Fruit fly (Drosophila melanogaster) whole organism, embryonic: ENCODE results near the gene CG12723.

Source experiments
- CG10209 ChIP-seq: fragments of 200-800 bp; sonication (Bioruptor generic); optimal IDR thresholded peaks from 3 replicates; lab custom pipeline; 2017; ENCODE audit warnings: missing biosample characterization, mild to moderate bottlenecking, missing genetic modification characterization, missing genetic modification reagents
- CG11456 ChIP-seq: fragments of 200-800 bp; sonication (Bioruptor generic); IDR thresholded peaks from 3 replicates; pipeline ENCODE4 v1.3.6; 2022; ENCODE audit warnings: missing biosample characterization, missing genetic modification characterization
- CG11696 ChIP-seq: fragments of 200-800 bp; sonication (Bioruptor generic); IDR thresholded peaks from 2 replicates; pipeline ENCODE4 v1.3.6; 2022; ENCODE audit warnings: missing biosample characterization, missing genetic modification characterization
- CG12942 ChIP-seq: fragments of 200-800 bp; sonication (Bioruptor generic); optimal IDR thresholded peaks from 3 replicates; lab custom pipeline; 2016; ENCODE audit warnings: missing biosample characterization, missing genetic modification characterization
- CG13296 ChIP-seq: fragments of 200-800 bp; sonication (Bioruptor generic); optimal IDR thresholded peaks from 3 replicates; lab custom pipeline; 2018; ENCODE audit warnings: missing biosample characterization, mild to moderate bottlenecking, missing genetic modification characterization
- CG13424 ChIP-seq: fragments of 200-800 bp; sonication (Bioruptor generic); optimal IDR thresholded peaks from 2 replicates; lab custom pipeline; 2019; ENCODE audit warnings: missing biosample characterization, mild to moderate bottlenecking, missing genetic modification characterization, moderate library complexity
- CG13775 ChIP-seq: fragments of 200-800 bp; sonication (Bioruptor generic); optimal IDR thresholded peaks from 3 replicates; lab custom pipeline; 2017; ENCODE audit warnings: missing biosample characterization, mild to moderate bottlenecking, missing genetic modification characterization
- CG14441 ChIP-seq: fragments of 200-800 bp; sonication (Bioruptor generic); IDR thresholded peaks from 2 replicates; pipeline ENCODE4 v1.3.6; 2022; ENCODE audit warnings: missing biosample characterization, missing genetic modification characterization
- CG16815 ChIP-seq: fragments of 200-800 bp; sonication (Bioruptor generic); optimal IDR thresholded peaks from 3 replicates; lab custom pipeline; 2017; ENCODE audit warnings: missing biosample characterization, mild to moderate bottlenecking, missing genetic modification characterization
- CG17802 ChIP-seq: fragments of 200-800 bp; sonication (Bioruptor generic); optimal IDR thresholded peaks from 2 replicates; lab custom pipeline; 2018; ENCODE audit warnings: missing biosample characterization, mild to moderate bottlenecking, missing genetic modification characterization, moderate library complexity
- CG2116 ChIP-seq: fragments of 200-800 bp; sonication (Bioruptor generic); optimal IDR thresholded peaks from 3 replicates; lab custom pipeline; 2018; ENCODE audit warnings: missing biosample characterization, mild to moderate bottlenecking, missing genetic modification characterization
- CG2129 ChIP-seq: fragments of 200-800 bp; sonication (Bioruptor generic); IDR thresholded peaks from 2 replicates; pipeline ENCODE4 v1.3.6; 2022; ENCODE audit warnings: missing biosample characterization, missing genetic modification characterization; ENCODE audit not compliant: partially characterized antibody
- CG31388 ChIP-seq: fragments of 200-800 bp; sonication (Bioruptor generic); optimal IDR thresholded peaks from 2 replicates; lab custom pipeline; 2016; ENCODE audit warnings: missing biosample characterization, missing genetic modification characterization
- CG33213 ChIP-seq: fragments of 200-800 bp; sonication (Bioruptor generic); optimal IDR thresholded peaks from 3 replicates; lab custom pipeline; 2016; ENCODE audit warnings: missing biosample characterization, missing genetic modification characterization
- CG3995 ChIP-seq: fragments of 200-800 bp; sonication (Bioruptor generic); optimal IDR thresholded peaks from 3 replicates; lab custom pipeline; 2016; ENCODE audit warnings: missing biosample characterization, missing genetic modification characterization
- CG4282 ChIP-seq: fragments of 200-800 bp; sonication (Bioruptor generic); optimal IDR thresholded peaks from 2 replicates; lab custom pipeline; 2016; ENCODE audit warnings: missing biosample characterization, missing genetic modification characterization
- CG4328 ChIP-seq: fragments of 200-800 bp; sonication (Bioruptor generic); optimal IDR thresholded peaks from 3 replicates; lab custom pipeline; 2017; ENCODE audit warnings: missing biosample characterization, missing genetic modification reagents, missing genetic modification characterization
- CG4360 ChIP-seq: fragments of 200-800 bp; sonication (Bioruptor generic); IDR thresholded peaks from 2 replicates; pipeline ENCODE4 v1.3.6; 2022; ENCODE audit warnings: missing biosample characterization, missing genetic modification characterization
- CG5953 ChIP-seq: fragments of 200-800 bp; sonication (Bioruptor generic); IDR thresholded peaks from 2 replicates; pipeline ENCODE4 v1.3.6; 2022; ENCODE audit warnings: missing biosample characterization, missing genetic modification characterization
- CG7839 ChIP-seq: fragments of 200-800 bp; sonication (Bioruptor generic); optimal IDR thresholded peaks from 3 replicates; lab custom pipeline; 2018; ENCODE audit warnings: missing biosample characterization, mild to moderate bottlenecking, missing genetic modification characterization, moderate library complexity
- CG7963 ChIP-seq: fragments of 200-800 bp; sonication (Bioruptor generic); IDR thresholded peaks from 3 replicates; pipeline ENCODE4 v1.3.6; 2022; ENCODE audit warnings: missing biosample characterization, missing genetic modification characterization; ENCODE audit not compliant: partially characterized antibody
- CG8281 ChIP-seq: fragments of 200-800 bp; sonication (Bioruptor generic); optimal IDR thresholded peaks from 2 replicates; lab custom pipeline; 2018; ENCODE audit warnings: missing biosample characterization, mild to moderate bottlenecking, missing genetic modification characterization, moderate library complexity
- CG9797 ChIP-seq: fragments of 200-800 bp; sonication (Bioruptor generic); optimal IDR thresholded peaks from 3 replicates; lab custom pipeline; 2018; ENCODE audit warnings: missing biosample characterization, mild to moderate bottlenecking, missing genetic modification characterization
- Chrac-16 ChIP-seq: fragments of 200-800 bp; sonication (Bioruptor generic); optimal IDR thresholded peaks from 3 replicates; lab custom pipeline; 2016; ENCODE audit warnings: missing biosample characterization, missing genetic modification characterization
- Doc3 ChIP-seq: fragments of 200-800 bp; sonication (Bioruptor generic); IDR thresholded peaks from 3 replicates; pipeline ENCODE4 v1.3.6; 2022; ENCODE audit warnings: missing biosample characterization, missing genetic modification characterization; ENCODE audit not compliant: partially characterized antibody
- Dref ChIP-seq: fragments of 200-800 bp; sonication (Bioruptor generic); IDR thresholded peaks from 2 replicates; pipeline ENCODE4 v1.3.6; 2022; ENCODE audit warnings: missing biosample characterization, missing genetic modification characterization
- Drgx ChIP-seq: fragments of 200-800 bp; sonication (Bioruptor generic); IDR thresholded peaks from 2 replicates; pipeline ENCODE4 v1.3.6; 2022; ENCODE audit warnings: missing biosample characterization, missing genetic modification characterization
- Oaz ChIP-seq: fragments of 200-800 bp; sonication (Bioruptor generic); IDR thresholded peaks from 2 replicates; pipeline ENCODE4 v1.3.6; 2022; ENCODE audit warnings: missing biosample characterization, missing genetic modification characterization
- Ravus ChIP-seq: fragments of 200-800 bp; sonication (Bioruptor generic); IDR thresholded peaks from 2 replicates; pipeline ENCODE4 v1.3.6; 2022; ENCODE audit warnings: missing biosample characterization, missing genetic modification characterization
- ab ChIP-seq: fragments of 200-800 bp; sonication (Bioruptor generic); optimal IDR thresholded peaks from 2 replicates; lab custom pipeline; 2016; ENCODE audit warnings: missing biosample characterization, missing genetic modification characterization
- ac ChIP-seq: fragments of 200-800 bp; sonication (Bioruptor generic); optimal IDR thresholded peaks from 3 replicates; lab custom pipeline; 2017; ENCODE audit warnings: missing biosample characterization, mild to moderate bottlenecking, missing genetic modification characterization
- az2 ChIP-seq: fragments of 200-800 bp; sonication (Bioruptor generic); optimal IDR thresholded peaks from 3 replicates; lab custom pipeline; 2016; ENCODE audit warnings: missing biosample characterization, missing genetic modification characterization
- br ChIP-seq: fragments of >200 bp; optimal IDR thresholded peaks from 2 replicates; lab custom pipeline; 2017
- caup ChIP-seq: fragments of 200-800 bp; sonication (Bioruptor generic); optimal IDR thresholded peaks from 3 replicates; lab custom pipeline; 2017; ENCODE audit warnings: missing biosample characterization, mild to moderate bottlenecking, missing genetic modification characterization, moderate library complexity; ENCODE audit not compliant: severe bottlenecking
- crol ChIP-seq: fragments of 200-800 bp; sonication (Bioruptor generic); IDR thresholded peaks from 2 replicates; pipeline ENCODE4 v1.3.6; 2022; ENCODE audit warnings: missing biosample characterization, missing genetic modification characterization
- dati ChIP-seq: fragments of 200-800 bp; sonication (Bioruptor generic); IDR thresholded peaks from 2 replicates; pipeline ENCODE4 v1.3.6; 2022; ENCODE audit warnings: missing biosample characterization, missing genetic modification characterization
- dpn ChIP-seq, 2 experiments: fragments of 200-800 bp; sonication (Bioruptor generic); optimal IDR thresholded peaks; 3 replicates each; lab custom pipeline; 2016; ENCODE audit warnings: missing biosample characterization in 2 of 2, missing genetic modification characterization in 2 of 2
- emc ChIP-seq: fragments of 200-800 bp; sonication (Bioruptor generic); optimal IDR thresholded peaks from 2 replicates; lab custom pipeline; 2016; ENCODE audit warnings: missing biosample characterization, missing genetic modification characterization
- eve ChIP-seq, 2 experiments: fragments of >200 bp; optimal IDR thresholded peaks; 2 replicates each; lab custom pipeline; 2017; ENCODE audit warnings: missing biosample characterization in 2 of 2, missing genetic modification characterization in 2 of 2
- fu2 ChIP-seq: fragments of 200-800 bp; sonication (Bioruptor generic); optimal IDR thresholded peaks from 2 replicates; lab custom pipeline; 2016; ENCODE audit warnings: missing biosample characterization, missing genetic modification characterization
- gt ChIP-seq: fragments of 200-800 bp; sonication (Bioruptor generic); IDR thresholded peaks from 2 replicates; pipeline ENCODE4 v1.3.6; 2022; ENCODE audit warnings: missing biosample characterization, missing genetic modification characterization
- hb ChIP-seq: fragments of 200-800 bp; sonication (Bioruptor generic); IDR thresholded peaks from 3 replicates; pipeline ENCODE4 v1.3.6; 2022; ENCODE audit warnings: missing biosample characterization, missing genetic modification characterization; ENCODE audit not compliant: partially characterized antibody
- jigr1 ChIP-seq: fragments of 200-800 bp; sonication (Bioruptor generic); IDR thresholded peaks from 3 replicates; pipeline ENCODE4 v1.3.6; 2022; ENCODE audit warnings: missing biosample characterization, missing genetic modification characterization
- kni ChIP-seq: fragments of 200-800 bp; sonication (Bioruptor generic); optimal IDR thresholded peaks from 3 replicates; lab custom pipeline; 2017; ENCODE audit warnings: mild to moderate bottlenecking, missing biosample characterization, missing genetic modification reagents, missing genetic modification characterization
- pho ChIP-seq: fragments of 200-800 bp; sonication (Bioruptor generic); optimal IDR thresholded peaks from 2 replicates; lab custom pipeline; 2016; ENCODE audit warnings: missing biosample characterization, missing genetic modification characterization
- pita ChIP-seq: fragments of 200-800 bp; sonication (Bioruptor generic); optimal IDR thresholded peaks from 2 replicates; lab custom pipeline; 2017; ENCODE audit warnings: missing biosample characterization, mild to moderate bottlenecking, missing genetic modification characterization
- prd ChIP-seq, 3 experiments: fragments of >200 bp in 2 of 3; fragments of 200-800 bp in 1 of 3; sonication (Bioruptor generic) in 1 of 3; optimal IDR thresholded peaks in 2 of 3; IDR thresholded peaks in 1 of 3; 2 replicates in 2 of 3; 3 replicates in 1 of 3; pipeline versions ENCODE4 v1.3.6 to Lab custom; 2017 to 2022; ENCODE audit warnings: missing biosample characterization in 1 of 3, missing genetic modification characterization in 1 of 3
- pzg ChIP-seq: fragments of 200-800 bp; sonication (Bioruptor generic); optimal IDR thresholded peaks from 3 replicates; lab custom pipeline; 2018; ENCODE audit warnings: missing biosample characterization, mild to moderate bottlenecking, missing genetic modification characterization, moderate library complexity
- slp2 ChIP-seq: fragments of 200-800 bp; sonication (Bioruptor generic); optimal IDR thresholded peaks from 2 replicates; lab custom pipeline; 2016; ENCODE audit warnings: missing biosample characterization, missing genetic modification characterization
- tap ChIP-seq: fragments of 200-800 bp; optimal IDR thresholded peaks from 3 replicates; lab custom pipeline; 2019; ENCODE audit warnings: missing biosample characterization, mild to moderate bottlenecking, missing genetic modification characterization, moderate library complexity
- tgo ChIP-seq: fragments of 200-800 bp; sonication (Bioruptor generic); IDR thresholded peaks from 3 replicates; pipeline ENCODE4 v1.3.6; 2022; ENCODE audit warnings: missing biosample characterization, missing genetic modification characterization

CG12723 gene

DNA sequence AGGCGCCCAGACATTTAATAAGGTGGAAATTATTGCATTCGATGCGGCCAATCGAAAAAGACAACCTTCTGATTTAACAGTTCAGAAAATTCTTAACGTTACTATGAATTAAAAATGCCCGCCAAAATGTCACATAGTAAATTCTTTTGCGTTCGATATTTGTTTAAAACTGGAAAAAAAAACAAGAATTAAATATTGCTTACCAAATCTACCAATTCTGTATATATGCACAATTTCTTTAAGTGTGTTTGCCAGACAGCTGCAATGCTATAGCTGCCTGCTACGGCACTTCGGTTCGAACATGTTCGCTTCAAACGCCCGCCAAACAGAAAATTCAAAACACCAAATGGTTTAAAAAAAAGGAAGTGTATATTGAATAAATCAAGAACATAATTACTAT lies 22.4 kb upstream of the CG12723 start (continued):
- TF ChIP-seq dpn (GFP tag; optimal IDR thresholded peaks at IDR 0.05; lab: Kevin White, UChicago), result peak; percentile 67 to 73
- TF ChIP-seq CG5953 (GFP tag; lab: Robert Waterston, UW), result peak; percentile 56
- TF ChIP-seq Doc3 (GFP tag; lab: Robert Waterston, UW), result no peak
- TF ChIP-seq gt (GFP tag; lab: Robert Waterston, UW), result no peak
- TF ChIP-seq crol (GFP tag; lab: Robert Waterston, UW), result no peak
- TF ChIP-seq pita, result no peak
- TF ChIP-seq CG14441, result peak; percentile 73
- no peak for TF ChIP-seq Oaz (GFP tag; lab: Robert Waterston, UW)
- TF ChIP-seq pho (GFP tag; lab: Kevin White, UChicago), result peak; percentile 50
- no peak for TF ChIP-seq ab (GFP tag; lab: Kevin White, UChicago)
- TF ChIP-seq CG4360 (GFP tag; lab: Robert Waterston, UW), result no peak
- no peak for TF ChIP-seq CG2129 (GFP tag; lab: Robert Waterston, UW)
- peak; percentile 57 for TF ChIP-seq CG13424
- peak; percentile 37 for TF ChIP-seq CG33213
- no peak for TF ChIP-seq CG7963 (GFP tag; lab: Robert Waterston, UW)
- no peak; the same call in 1 of the 2 replicates for TF ChIP-seq Ravus (GFP tag; lab: Robert Waterston, UW)
- peak; percentile 22 for TF ChIP-seq CG17802 (tag; lab: Kevin White, UChicago)
- peak in 1 of 2 experiments; percentile 61 for TF ChIP-seq eve (GFP tag; optimal IDR thresholded peaks at IDR 0.05; lab: Kevin White, UChicago)
- TF ChIP-seq CG4282 (GFP tag; lab: Kevin White, UChicago), result peak; percentile 17
- no peak for TF ChIP-seq CG4328 (GFP tag; lab: Kevin White, UChicago)
- peak; percentile 71 for TF ChIP-seq Chrac-16
- 0 out of 2 replicates have a peak, but pooled peaks have one; percentile 51 for TF ChIP-seq CG11696 (GFP tag; lab: Robert Waterston, UW)
- TF ChIP-seq fu2 (GFP tag; lab: Kevin White, UChicago), result peak; percentile 52
- peak; percentile 49 for TF ChIP-seq slp2
- no peak for TF ChIP-seq CG31388 (GFP tag; lab: Kevin White, UChicago)
- peak; percentile 58 for TF ChIP-seq CG12942 (GFP tag; lab: Kevin White, UChicago)
- TF ChIP-seq CG3995 (GFP tag; lab: Kevin White, UChicago), result no peak
- no peak for TF ChIP-seq kni
- TF ChIP-seq Dref, result no peak
- TF ChIP-seq Drgx (GFP tag; lab: Robert Waterston, UW), result peak; percentile 70
- TF ChIP-seq pzg (GFP tag; lab: Kevin White, UChicago), result peak; percentile 23
- TF ChIP-seq emc (GFP tag; lab: Kevin White, UChicago), result no peak
- TF ChIP-seq CG10209 (GFP tag; lab: Kevin White, UChicago), result peak; percentile 64
- no peak for TF ChIP-seq CG9797 (GFP tag; lab: Kevin White, UChicago)
- TF ChIP-seq prd (optimal IDR thresholded peaks at IDR 0.05; lab: Kevin White, UChicago), result no peak
- TF ChIP-seq prd (GFP tag; IDR thresholded peaks at IDR 0.05; lab: Robert Waterston, UW), result peak; percentile 78
- peak; percentile 57 for TF ChIP-seq CG13775 (GFP tag; lab: Kevin White, UChicago)
- no peak for TF ChIP-seq CG8281
- no peak for TF ChIP-seq br (lab: Kevin White, UChicago)
- peak; percentile 48; the same call in 1 of the 3 replicates for TF ChIP-seq CG11456 (GFP tag; lab: Robert Waterston, UW)
- peak; percentile 27 for TF ChIP-seq CG2116 (GFP tag; lab: Kevin White, UChicago)
- TF ChIP-seq CG13296 (GFP tag; lab: Kevin White, UChicago), result peak; percentile 13
- TF ChIP-seq az2 (GFP tag; lab: Kevin White, UChicago), result peak; percentile 76
- no peak for TF ChIP-seq ac
- peak; percentile 13 for TF ChIP-seq CG16815
- TF ChIP-seq tgo, result peak; percentile 60
- no peak for TF ChIP-seq hb (GFP tag; lab: Robert Waterston, UW)
- TF ChIP-seq caup (GFP tag; lab: Kevin White, UChicago), result peak; percentile 38
- no peak for TF ChIP-seq jigr1
- 0 out of 2 replicates have a peak, but pooled peaks have one; percentile 10 for TF ChIP-seq dati (GFP tag; lab: Robert Waterston, UW)
- TF ChIP-seq tap (tag; lab: Kevin White, UChicago), result no peak
- peak; percentile 70 for TF ChIP-seq CG7839 (tag; lab: Kevin White, UChicago)
